Worm (Caenorhabditis elegans) whole organism, L2 larva: ENCODE measurements around the gene Y43C5B.3.
A peak's percentile ranks its signal among the peaks of the same experiment; 100 is the strongest.

ENCODE experiments used
- C34F6.9 ChIP-seq: fragments of 150-350 bp; optimal IDR thresholded peaks from 2 replicates; lab custom pipeline; 2014; ENCODE audit warnings: missing biosample characterization, missing genetic modification characterization
- F13H6.1 ChIP-seq: sonication (generic microtip); optimal IDR thresholded peaks from 2 replicates; lab custom pipeline; 2016; ENCODE audit warnings: missing genetic modification characterization, missing compliant biosample characterization
- Y55F3AM.14 ChIP-seq: fragments of 200-800 bp; sonication (Bioruptor generic); optimal IDR thresholded peaks from 2 replicates; lab custom pipeline; 2018; ENCODE audit warnings: mild to moderate bottlenecking, missing genetic modification characterization, missing compliant biosample characterization
- ZK546.5 ChIP-seq: sonication (generic microtip); optimal IDR thresholded peaks from 2 replicates; lab custom pipeline; 2017; ENCODE audit warnings: missing biosample characterization, missing genetic modification characterization
- alr-1 ChIP-seq: fragments of 150-350 bp; optimal IDR thresholded peaks from 2 replicates; lab custom pipeline; 2014; ENCODE audit warnings: missing biosample characterization, missing genetic modification characterization
- ama-1 ChIP-seq: fragments of 150-350 bp; optimal IDR thresholded peaks from 2 replicates; lab custom pipeline; 2018; ENCODE audit warnings: inconsistent platforms
- ceh-82 ChIP-seq: fragments of 150-350 bp; optimal IDR thresholded peaks from 2 replicates; lab custom pipeline; 2014; ENCODE audit warnings: missing biosample characterization, missing genetic modification characterization
- crh-2 ChIP-seq: sonication (generic microtip); optimal IDR thresholded peaks from 2 replicates; lab custom pipeline; 2017; ENCODE audit warnings: missing biosample characterization, missing genetic modification characterization
- dmd-4 ChIP-seq: sonication (generic microtip); optimal IDR thresholded peaks from 2 replicates; lab custom pipeline; 2017; ENCODE audit warnings: missing biosample characterization, missing genetic modification characterization
- egl-27 ChIP-seq: sonication (generic microtip); optimal IDR thresholded peaks from 3 replicates; lab custom pipeline; 2017; ENCODE audit warnings: missing biosample characterization, missing genetic modification reagents, missing genetic modification characterization
- elt-1 ChIP-seq: fragments of 150-350 bp; optimal IDR thresholded peaks from 2 replicates; lab custom pipeline; 2014; ENCODE audit warnings: missing biosample characterization, missing genetic modification characterization
- fos-1 ChIP-seq: fragments of 150-350 bp; optimal IDR thresholded peaks from 2 replicates; lab custom pipeline; 2014; ENCODE audit warnings: missing biosample characterization, missing genetic modification characterization
- gmeb-1 ChIP-seq: fragments of 150-350 bp; optimal IDR thresholded peaks from 2 replicates; lab custom pipeline; 2014; ENCODE audit warnings: missing biosample characterization, missing genetic modification characterization
- lin-11 ChIP-seq: fragments of 150-350 bp; sonication (generic microtip); optimal IDR thresholded peaks from 2 replicates; lab custom pipeline; 2014; ENCODE audit warnings: missing biosample characterization, missing genetic modification characterization, inconsistent platforms, mixed read lengths
- lin-13 ChIP-seq: fragments of 150-350 bp; optimal IDR thresholded peaks from 2 replicates; lab custom pipeline; 2014; ENCODE audit warnings: missing biosample characterization, missing genetic modification reagents, missing genetic modification characterization
- lsy-2 ChIP-seq, 2 experiments: fragments of 150-350 bp in 1 of 2; sonication (generic microtip) in 1 of 2; optimal IDR thresholded peaks; 2 replicates each; lab custom pipeline; 2014 to 2017; ENCODE audit warnings: missing biosample characterization in 2 of 2, missing genetic modification characterization in 2 of 2
- mab-5 ChIP-seq: fragments of 150-350 bp; optimal IDR thresholded peaks from 2 replicates; lab custom pipeline; 2014; ENCODE audit warnings: missing biosample characterization, missing genetic modification characterization
- mbf-1 ChIP-seq: sonication (generic microtip); optimal IDR thresholded peaks from 2 replicates; lab custom pipeline; 2017; ENCODE audit warnings: missing biosample characterization, missing genetic modification characterization
- mdl-1 ChIP-seq, 2 experiments: fragments of 150-350 bp in 1 of 2; sonication (generic microtip) in 1 of 2; optimal IDR thresholded peaks; 2 replicates each; lab custom pipeline; 2017; ENCODE audit warnings: missing biosample characterization in 2 of 2, missing genetic modification characterization in 2 of 2
- nhr-10 ChIP-seq: sonication (generic microtip); optimal IDR thresholded peaks from 2 replicates; lab custom pipeline; 2017; ENCODE audit warnings: missing biosample characterization, missing genetic modification characterization
- nhr-11 ChIP-seq: fragments of 150-350 bp; optimal IDR thresholded peaks from 2 replicates; lab custom pipeline; 2014; ENCODE audit warnings: missing biosample characterization, missing genetic modification characterization
- nhr-12 ChIP-seq: fragments of 150-350 bp; optimal IDR thresholded peaks from 2 replicates; lab custom pipeline; 2014; ENCODE audit warnings: missing biosample characterization, missing genetic modification characterization
- nhr-21 ChIP-seq: fragments of 150-350 bp; optimal IDR thresholded peaks from 2 replicates; lab custom pipeline; 2014; ENCODE audit warnings: missing biosample characterization, missing genetic modification characterization
- nhr-23 ChIP-seq: fragments of 150-350 bp; optimal IDR thresholded peaks from 2 replicates; lab custom pipeline; 2014; ENCODE audit warnings: missing biosample characterization, missing genetic modification reagents, missing genetic modification characterization
- nhr-77 ChIP-seq: fragments of 150-350 bp; optimal IDR thresholded peaks from 2 replicates; lab custom pipeline; 2014; ENCODE audit warnings: missing biosample characterization, missing genetic modification characterization
- sem-4 ChIP-seq: fragments of 150-350 bp; optimal IDR thresholded peaks from 2 replicates; lab custom pipeline; 2014; ENCODE audit warnings: missing biosample characterization, missing genetic modification reagents, missing genetic modification characterization
- skn-1 ChIP-seq: sonication (generic microtip); optimal IDR thresholded peaks from 2 replicates; lab custom pipeline; 2017; ENCODE audit warnings: missing biosample characterization, missing genetic modification characterization
- sma-3 ChIP-seq: sonication (generic microtip); optimal IDR thresholded peaks from 2 replicates; lab custom pipeline; 2016; ENCODE audit warnings: missing genetic modification reagents, missing genetic modification characterization, missing compliant biosample characterization
- sma-9 ChIP-seq, 2 experiments: fragments of 150-350 bp in 1 of 2; sonication (generic microtip) in 1 of 2; optimal IDR thresholded peaks; 2 replicates each; lab custom pipeline; 2014 to 2016; ENCODE audit warnings: missing genetic modification characterization in 2 of 2, mild to moderate bottlenecking in 1 of 2, missing biosample characterization in 1 of 2, missing compliant biosample characterization in 1 of 2, missing genetic modification reagents in 1 of 2, moderate library complexity in 1 of 2
- snpc-4 ChIP-seq: fragments of 150-350 bp; optimal IDR thresholded peaks from 2 replicates; lab custom pipeline; 2014; ENCODE audit warnings: missing biosample characterization, missing genetic modification characterization
- unc-39 ChIP-seq: fragments of 150-350 bp; optimal IDR thresholded peaks from 2 replicates; lab custom pipeline; 2014; ENCODE audit warnings: missing biosample characterization, missing genetic modification characterization
- unc-62 ChIP-seq: fragments of 150-350 bp; optimal IDR thresholded peaks from 2 replicates; lab custom pipeline; 2014; ENCODE audit warnings: missing biosample characterization, missing genetic modification reagents, missing genetic modification characterization
- zag-1 ChIP-seq: fragments of 150-350 bp; optimal IDR thresholded peaks from 2 replicates; lab custom pipeline; 2014; ENCODE audit warnings: missing biosample characterization, missing genetic modification characterization
- ztf-11 ChIP-seq: sonication (generic microtip); optimal IDR thresholded peaks from 2 replicates; lab custom pipeline; 2017; ENCODE audit warnings: missing biosample characterization, missing genetic modification characterization
- ztf-4 ChIP-seq: fragments of 150-350 bp; optimal IDR thresholded peaks from 2 replicates; lab custom pipeline; 2014; ENCODE audit warnings: missing biosample characterization, missing genetic modification characterization

Y43C5B.3 gene

DNA sequence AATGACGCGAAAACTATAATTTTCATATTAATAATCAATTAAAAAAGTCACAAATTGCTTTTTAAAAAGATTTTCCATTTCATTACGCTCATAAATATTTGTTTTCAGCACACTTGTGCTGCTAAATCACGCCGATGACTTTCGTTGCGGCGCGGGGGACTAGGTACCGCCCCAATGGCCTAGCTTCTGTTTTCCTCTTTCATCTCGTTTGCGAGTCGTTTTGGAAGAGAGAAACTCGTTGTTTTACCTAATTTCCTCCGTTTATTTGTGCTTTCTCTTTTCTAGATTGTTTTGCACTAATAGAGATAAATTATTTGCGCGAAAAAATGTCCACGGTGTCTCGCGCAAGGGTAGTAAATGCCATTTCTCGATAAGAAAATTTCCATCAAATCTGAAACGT is 30.6 kb downstream of the Y43C5B.3 start:
- TF ChIP-seq unc-39, result no peak
- no peak for TF ChIP-seq nhr-12 (tag; lab: Kevin White, UChicago)
- TF ChIP-seq dmd-4 (tag; lab: Kevin White, UChicago), result no peak
- no peak for TF ChIP-seq alr-1
- TF ChIP-seq nhr-21 (tag; lab: Kevin White, UChicago), result no peak
- no peak for TF ChIP-seq F13H6.1 (tag; lab: Kevin White, UChicago)
- TF ChIP-seq lin-13 (GFP tag; lab: Kevin White, UChicago), result no peak
- no peak for TF ChIP-seq nhr-11 (tag; lab: Kevin White, UChicago)
- TF ChIP-seq lsy-2 (tag; optimal IDR thresholded peaks at IDR 0.05; lab: Kevin White, UChicago), result no peak
- TF ChIP-seq Y55F3AM.14 (GFP tag; lab: Kevin White, UChicago), result no peak
- TF ChIP-seq crh-2 (tag; lab: Kevin White, UChicago), result no peak
- TF ChIP-seq ZK546.5 (tag; lab: Kevin White, UChicago), result no peak
- no peak for TF ChIP-seq skn-1 (tag; lab: Kevin White, UChicago)

DNA sequence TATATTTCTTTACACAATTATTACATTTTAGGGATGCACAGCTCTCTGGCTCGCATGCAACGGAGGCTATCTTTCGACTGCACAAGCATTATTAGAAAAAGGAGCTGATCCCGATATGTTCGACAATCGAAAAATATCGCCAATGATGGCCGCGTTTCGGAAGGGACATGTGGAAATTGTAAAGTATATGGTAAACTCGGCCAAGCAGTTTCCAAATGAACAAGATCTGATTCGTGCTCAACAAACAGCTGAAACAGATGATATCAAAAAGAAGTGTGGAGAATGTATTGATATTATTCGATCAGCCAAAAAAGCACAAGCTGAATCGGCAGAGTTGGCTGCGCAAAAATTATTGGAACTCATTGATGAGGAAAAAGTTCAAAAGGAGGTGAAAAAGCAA is 32.5 kb downstream of the Y43C5B.3 start:
- TF ChIP-seq mbf-1 (tag; lab: Kevin White, UChicago) (no peak), unc-39 (no peak), nhr-23 (tag; lab: Kevin White, UChicago) (no peak), mdl-1 (tag; optimal IDR thresholded peaks at IDR 0.05; lab: Kevin White, UChicago) (no peak), nhr-11 (tag; lab: Kevin White, UChicago) (no peak), ama-1 (lab: Kevin White, UChicago) (no peak), nhr-12 (tag; lab: Kevin White, UChicago) (no peak), ceh-82 (no peak), nhr-10 (tag; lab: Kevin White, UChicago) (no peak), sma-9 (GFP tag; optimal IDR thresholded peaks at IDR 0.05; lab: Kevin White, UChicago) (no peak), sma-9 (tag; optimal IDR thresholded peaks at IDR 0.05; lab: Kevin White, UChicago) (no peak), zag-1 (tag; lab: Kevin White, UChicago) (no peak), unc-62 (no peak), gmeb-1 (tag; lab: Kevin White, UChicago) (no peak), crh-2 (tag; lab: Kevin White, UChicago) (no peak), sma-3 (no peak)

DNA sequence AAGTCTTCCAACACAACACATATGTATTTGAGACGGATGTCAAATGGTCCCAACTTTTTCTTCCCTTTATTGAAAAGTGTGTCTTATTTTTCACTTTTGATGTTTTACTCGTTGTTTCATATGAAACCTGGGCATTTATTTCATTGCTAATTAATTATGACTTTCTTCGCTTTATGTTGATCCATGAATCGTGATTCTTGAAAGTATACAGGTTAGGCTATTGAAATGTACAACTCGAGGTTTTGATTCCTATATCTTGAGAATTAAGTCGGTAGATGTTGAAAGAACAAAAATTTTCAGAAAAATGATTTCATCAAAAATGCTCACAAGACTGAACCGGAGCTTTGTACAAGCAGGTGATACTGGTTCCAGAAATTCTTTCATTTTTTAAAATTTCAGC is 36.7 kb downstream of the Y43C5B.3 start, which contains the start of gene nfu-1:
Gene nfu-1, plus strand, starts transcription at position 301 of the 400 bp plus-strand sequence.
- no peak for TF ChIP-seq lin-11
- TF ChIP-seq egl-27 (tag; lab: Kevin White, UChicago), result no peak
- no peak for TF ChIP-seq zag-1 (tag; lab: Kevin White, UChicago)
- TF ChIP-seq elt-1 (tag; lab: Kevin White, UChicago), result no peak
- TF ChIP-seq ama-1 (lab: Kevin White, UChicago), result no peak

DNA sequence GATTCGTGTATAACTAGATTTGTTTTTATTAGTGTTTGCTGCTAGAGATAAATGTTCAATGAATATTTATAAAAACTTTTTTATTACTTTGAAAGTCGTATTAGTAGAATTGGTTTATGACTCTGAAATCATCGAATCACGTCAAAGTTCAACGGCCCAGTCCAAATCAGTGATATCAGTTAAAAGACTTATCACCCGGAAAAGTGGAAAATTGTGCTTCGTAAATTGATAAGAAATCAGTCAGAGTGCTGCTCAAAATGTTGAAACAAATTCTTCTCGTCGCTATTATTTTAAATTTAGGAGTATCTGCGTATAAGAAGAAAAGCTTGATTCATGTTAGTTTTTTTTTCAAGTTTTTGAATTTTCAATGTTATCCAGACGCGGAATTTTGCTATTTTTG is 37.9 kb downstream of the Y43C5B.3 start, which contains the start of gene R10H10.3:
Gene R10H10.3, plus strand, starts transcription at position 243 of the 400 bp plus-strand sequence.
- peak; percentile 89 for TF ChIP-seq fos-1 (tag; lab: Kevin White, UChicago)
- TF ChIP-seq unc-62, result no peak

DNA sequence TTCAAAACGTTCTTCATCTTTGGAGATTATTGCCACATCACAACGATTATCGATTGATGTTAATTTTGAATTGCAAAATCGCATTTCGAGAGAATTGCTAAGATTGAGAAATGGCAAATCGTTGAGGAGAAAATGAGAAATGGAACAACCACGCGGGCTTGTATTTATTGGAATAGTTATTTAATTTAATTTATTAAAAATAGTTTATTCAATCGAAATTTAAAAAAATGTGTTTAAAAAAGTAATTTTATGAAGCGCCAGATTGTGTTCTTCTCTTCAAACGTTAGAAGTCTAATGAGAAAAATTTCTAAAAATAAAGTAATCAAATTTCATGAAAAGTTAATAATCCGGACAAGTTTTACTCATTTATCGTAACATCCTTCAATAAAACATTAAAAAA is 41.4 kb downstream of the Y43C5B.3 start, which contains the start of gene spe-26:
Gene spe-26, minus strand, starts transcription at position 101 of the 400 bp plus-strand sequence.
- TF ChIP-seq ztf-11 (no peak), skn-1 (tag; lab: Kevin White, UChicago) (no peak), C34F6.9 (tag; lab: Kevin White, UChicago) (no peak), ztf-4 (tag; lab: Kevin White, UChicago) (no peak), sma-3 (no peak), lsy-2 (tag; optimal IDR thresholded peaks at IDR 0.05; lab: Kevin White, UChicago) (no peak), alr-1 (no peak), nhr-77 (tag; lab: Kevin White, UChicago) (no peak), ceh-82 (no peak), snpc-4 (tag; lab: Kevin White, UChicago) (no peak), Y55F3AM.14 (GFP tag; lab: Kevin White, UChicago) (no peak), ama-1 (lab: Kevin White, UChicago) (no peak), zag-1 (tag; lab: Kevin White, UChicago) (no peak), egl-27 (tag; lab: Kevin White, UChicago) (no peak), sem-4 (tag; lab: Kevin White, UChicago) (no peak), nhr-12 (tag; lab: Kevin White, UChicago) (no peak), mab-5 (tag; lab: Kevin White, UChicago) (no peak), unc-62 (no peak)
